Worm (Caenorhabditis elegans) whole organism, L1 larva: ENCODE data around the gene ZK1307.7.

Experiments used
- C16A3.4 ChIP-seq: fragments of 150-350 bp; optimal IDR thresholded peaks from 2 replicates; lab custom pipeline; 2014; ENCODE audit warnings: missing biosample characterization, missing genetic modification characterization
- F16B12.6 ChIP-seq: fragments of 150-350 bp; optimal IDR thresholded peaks from 2 replicates; lab custom pipeline; 2014; ENCODE audit warnings: missing biosample characterization, missing genetic modification characterization
- Y116A8C.19 ChIP-seq: sonication (generic microtip); optimal IDR thresholded peaks from 2 replicates; lab custom pipeline; 2016; ENCODE audit warnings: missing compliant biosample characterization, missing genetic modification characterization, borderline replicate concordance
- blmp-1 ChIP-seq: fragments of 150-350 bp; optimal IDR thresholded peaks from 2 replicates; lab custom pipeline; 2014; ENCODE audit warnings: missing biosample characterization, missing genetic modification characterization
- ceh-8 ChIP-seq: fragments of 200-800 bp; sonication (Bioruptor generic); optimal IDR thresholded peaks from 2 replicates; lab custom pipeline; 2018; ENCODE audit warnings: mild to moderate bottlenecking, missing genetic modification characterization, moderate library complexity, missing compliant biosample characterization
- ceh-82 ChIP-seq, 3 experiments: fragments of 150-350 bp in 1 of 3; sonication (generic microtip) in 2 of 3; optimal IDR thresholded peaks; 2 replicates each; lab custom pipeline; 2014 to 2017; ENCODE audit warnings: missing biosample characterization in 3 of 3, missing genetic modification characterization in 3 of 3
- ceh-90 ChIP-seq: sonication (generic microtip); optimal IDR thresholded peaks from 2 replicates; lab custom pipeline; 2016; ENCODE audit warnings: missing genetic modification characterization, missing compliant biosample characterization
- efl-1 ChIP-seq, 4 experiments: fragments of 150-350 bp; optimal IDR thresholded peaks in 3 of 4; peaks in 1 of 4; 1 replicate in 1 of 4; 2 replicates in 3 of 4; lab custom pipeline; 2014; ENCODE audit warnings: missing biosample characterization in 2 of 4, missing genetic modification characterization in 2 of 4, missing genetic modification reagents in 2 of 4
- efl-3 ChIP-seq: fragments of 200-800 bp; sonication (Bioruptor generic); optimal IDR thresholded peaks from 2 replicates; lab custom pipeline; 2018; ENCODE audit warnings: mild to moderate bottlenecking, missing genetic modification characterization, missing compliant biosample characterization
- egl-13 ChIP-seq: sonication (generic microtip); optimal IDR thresholded peaks from 2 replicates; lab custom pipeline; 2016; ENCODE audit warnings: missing genotype, missing genetic modification reagents, missing genetic modification characterization, missing compliant biosample characterization
- elt-2 ChIP-seq: sonication (generic microtip); optimal IDR thresholded peaks from 2 replicates; lab custom pipeline; 2016; ENCODE audit warnings: missing genetic modification characterization, mild to moderate bottlenecking, inconsistent platforms, missing compliant biosample characterization, missing genetic modification reagents
- elt-3 ChIP-seq, 6 experiments: fragments of 150-350 bp in 1 of 6; sonication (generic microtip); optimal IDR thresholded peaks; 2 replicates each; lab custom pipeline; 2017 to 2018; ENCODE audit warnings: missing biosample characterization in 6 of 6, missing genetic modification characterization in 6 of 6, inconsistent platforms in 1 of 6
- ets-5 ChIP-seq: fragments of 200-800 bp; sonication (Bioruptor generic); IDR thresholded peaks from 2 replicates; pipeline ENCODE4 v1.3.6; 2022; ENCODE audit warnings: missing genetic modification characterization, missing compliant biosample characterization
- fos-1 ChIP-seq: fragments of 150-350 bp; optimal IDR thresholded peaks from 2 replicates; lab custom pipeline; 2014; ENCODE audit warnings: missing biosample characterization, missing genetic modification characterization
- grh-1 ChIP-seq: fragments of 200-800 bp; sonication (Bioruptor generic); IDR thresholded peaks from 2 replicates; pipeline ENCODE4 v1.3.6; 2022; ENCODE audit warnings: missing genetic modification reagents, missing genetic modification characterization, missing compliant biosample characterization
- hlh-17 ChIP-seq: fragments of 200-800 bp; sonication (Bioruptor generic); optimal IDR thresholded peaks from 2 replicates; lab custom pipeline; 2018; ENCODE audit warnings: missing genetic modification characterization, mild to moderate bottlenecking, missing compliant biosample characterization, moderate library complexity, borderline replicate concordance
- hlh-4 ChIP-seq: sonication (generic microtip); optimal IDR thresholded peaks from 2 replicates; lab custom pipeline; 2016; ENCODE audit warnings: mild to moderate bottlenecking, missing genetic modification characterization, missing compliant biosample characterization
- lin-14 ChIP-seq: fragments of 200-800 bp; sonication (Bioruptor generic); optimal IDR thresholded peaks from 2 replicates; lab custom pipeline; 2018; ENCODE audit warnings: mild to moderate bottlenecking, missing genetic modification characterization, moderate library complexity, missing compliant biosample characterization
- lin-15B ChIP-seq: fragments of 150-350 bp; sonication (generic microtip); optimal IDR thresholded peaks from 3 replicates; lab custom pipeline; 2014; ENCODE audit warnings: missing biosample characterization, missing genetic modification characterization
- lin-35 ChIP-seq, 2 experiments: fragments of 150-350 bp; optimal IDR thresholded peaks; 2 replicates each; lab custom pipeline; 2014; ENCODE audit warnings: missing biosample characterization in 2 of 2, missing genetic modification characterization in 2 of 2, missing genetic modification reagents in 2 of 2
- mef-2 ChIP-seq: fragments of 150-350 bp; optimal IDR thresholded peaks from 2 replicates; lab custom pipeline; 2014; ENCODE audit warnings: missing biosample characterization, missing genetic modification characterization
- nhr-11 ChIP-seq: fragments of 150-350 bp; optimal IDR thresholded peaks from 2 replicates; lab custom pipeline; 2014; ENCODE audit warnings: missing biosample characterization, missing genetic modification characterization
- nhr-19 ChIP-seq: fragments of 200-800 bp; sonication (Bioruptor generic); conservative IDR thresholded peaks from 2 replicates; pipeline ENCODE4 v1.3.6; 2022; ENCODE audit warnings: missing genetic modification characterization, missing compliant biosample characterization
- nhr-20 ChIP-seq: sonication (generic microtip); optimal IDR thresholded peaks from 2 replicates; lab custom pipeline; 2016; ENCODE audit warnings: mild to moderate bottlenecking, missing genetic modification characterization, missing compliant biosample characterization
- nhr-237 ChIP-seq: fragments of 150-350 bp; optimal IDR thresholded peaks from 2 replicates; lab custom pipeline; 2014; ENCODE audit warnings: missing biosample characterization, missing genetic modification characterization
- nhr-28 ChIP-seq: fragments of 150-350 bp; optimal IDR thresholded peaks from 2 replicates; lab custom pipeline; 2014; ENCODE audit warnings: missing biosample characterization, missing genetic modification characterization
- nhr-71 ChIP-seq: sonication (generic microtip); optimal IDR thresholded peaks from 2 replicates; lab custom pipeline; 2016; ENCODE audit warnings: mild to moderate bottlenecking, missing genetic modification characterization, moderate library complexity, missing compliant biosample characterization
- nhr-84 ChIP-seq: sonication (generic microtip); optimal IDR thresholded peaks from 2 replicates; lab custom pipeline; 2017; ENCODE audit warnings: missing biosample characterization, missing genetic modification characterization
- nhr-85 ChIP-seq: sonication (generic microtip); peaks from one replicate; lab custom pipeline; 2016; ENCODE audit warnings: missing genetic modification characterization, inconsistent platforms, missing compliant biosample characterization
- nhr-90 ChIP-seq: sonication (generic microtip); optimal IDR thresholded peaks from 2 replicates; lab custom pipeline; 2016; ENCODE audit warnings: mild to moderate bottlenecking, missing genetic modification characterization, missing compliant biosample characterization; ENCODE audit not compliant: poor library complexity
- pag-3 ChIP-seq: sonication (generic microtip); optimal IDR thresholded peaks from 2 replicates; lab custom pipeline; 2017; ENCODE audit warnings: missing genetic modification characterization, mild to moderate bottlenecking, missing compliant biosample characterization, antibody characterized with exemption, borderline replicate concordance; ENCODE audit not compliant: insufficient read depth
- pax-3 ChIP-seq: fragments of 200-800 bp; sonication (Bioruptor generic); optimal IDR thresholded peaks from 2 replicates; lab custom pipeline; 2018; ENCODE audit warnings: mild to moderate bottlenecking, missing genetic modification characterization, moderate library complexity, missing compliant biosample characterization
- rnt-1 ChIP-seq: sonication (generic microtip); optimal IDR thresholded peaks from 2 replicates; lab custom pipeline; 2016; ENCODE audit warnings: mild to moderate bottlenecking, missing genetic modification characterization, moderate library complexity, missing compliant biosample characterization
- skn-1 ChIP-seq: fragments of 150-350 bp; optimal IDR thresholded peaks from 2 replicates; lab custom pipeline; 2014; ENCODE audit warnings: missing biosample characterization, missing genetic modification characterization
- snpc-4 ChIP-seq: fragments of 150-350 bp; optimal IDR thresholded peaks from 2 replicates; lab custom pipeline; 2014; ENCODE audit warnings: missing biosample characterization, missing genetic modification characterization
- snu-23 ChIP-seq: sonication (generic microtip); optimal IDR thresholded peaks from 2 replicates; lab custom pipeline; 2016; ENCODE audit warnings: missing genetic modification characterization, missing compliant biosample characterization
- sox-4 ChIP-seq: sonication (generic microtip); optimal IDR thresholded peaks from 2 replicates; lab custom pipeline; 2016; ENCODE audit warnings: missing genetic modification characterization, missing compliant biosample characterization
- sptf-1 ChIP-seq: fragments of 150-350 bp; optimal IDR thresholded peaks from 2 replicates; lab custom pipeline; 2014; ENCODE audit warnings: missing biosample characterization, missing genetic modification characterization
- sup-37 ChIP-seq: fragments of 200-800 bp; sonication (Bioruptor generic); optimal IDR thresholded peaks from 2 replicates; lab custom pipeline; 2018; ENCODE audit warnings: mild to moderate bottlenecking, missing genetic modification characterization, missing compliant biosample characterization
- tbx-2 ChIP-seq: sonication (generic microtip); optimal IDR thresholded peaks from 2 replicates; lab custom pipeline; 2016; ENCODE audit warnings: missing genetic modification characterization, missing compliant biosample characterization
- unc-130 ChIP-seq: fragments of 150-350 bp; optimal IDR thresholded peaks from 2 replicates; lab custom pipeline; 2017; ENCODE audit warnings: missing biosample characterization, missing genetic modification characterization, inconsistent platforms
- unc-30 ChIP-seq: sonication (generic microtip); optimal IDR thresholded peaks from 2 replicates; lab custom pipeline; 2017; ENCODE audit warnings: missing biosample characterization, missing genetic modification characterization
- unc-86 ChIP-seq: sonication (generic microtip); optimal IDR thresholded peaks from 2 replicates; lab custom pipeline; 2016; ENCODE audit warnings: missing genetic modification characterization, missing compliant biosample characterization
- zag-1 ChIP-seq: fragments of 150-350 bp; optimal IDR thresholded peaks from 2 replicates; lab custom pipeline; 2014; ENCODE audit warnings: missing biosample characterization, missing genetic modification characterization
- ztf-4 ChIP-seq: fragments of 150-350 bp; optimal IDR thresholded peaks from 2 replicates; lab custom pipeline; 2014; ENCODE audit warnings: missing biosample characterization, missing genetic modification characterization

ZK1307.7 gene

DNA sequence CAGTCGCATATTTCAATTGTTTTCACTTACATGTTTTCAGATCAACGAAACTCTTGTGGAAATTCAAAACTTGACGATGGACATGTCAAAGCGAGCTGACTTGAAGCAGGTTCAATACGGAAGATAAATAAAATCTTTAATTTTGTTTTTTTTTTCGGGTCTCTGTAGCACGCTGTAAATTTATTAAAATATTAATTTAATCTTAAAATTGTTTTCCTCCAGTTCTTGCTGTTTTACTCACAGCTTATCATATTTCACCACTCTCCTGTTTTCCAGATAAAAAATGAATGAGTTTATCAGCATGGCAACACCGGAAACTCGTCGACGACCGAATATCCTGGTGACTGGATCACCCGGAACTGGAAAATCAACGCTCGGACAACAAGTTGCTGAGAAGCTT is 40.0 kb upstream of the ZK1307.7 start, which contains the start of gene E02H1.6:
E02H1.6 (plus strand) TSS at position 301 of the 400 bp plus-strand sequence.
- TF ChIP-seq ets-5 (no peak), egl-13 (no peak), blmp-1 (tag; lab: Kevin White, UChicago) (no peak), sptf-1 (tag; lab: Kevin White, UChicago) (no peak), ceh-90 (tag; lab: Kevin White, UChicago) (no peak), sox-4 (no peak)

DNA sequence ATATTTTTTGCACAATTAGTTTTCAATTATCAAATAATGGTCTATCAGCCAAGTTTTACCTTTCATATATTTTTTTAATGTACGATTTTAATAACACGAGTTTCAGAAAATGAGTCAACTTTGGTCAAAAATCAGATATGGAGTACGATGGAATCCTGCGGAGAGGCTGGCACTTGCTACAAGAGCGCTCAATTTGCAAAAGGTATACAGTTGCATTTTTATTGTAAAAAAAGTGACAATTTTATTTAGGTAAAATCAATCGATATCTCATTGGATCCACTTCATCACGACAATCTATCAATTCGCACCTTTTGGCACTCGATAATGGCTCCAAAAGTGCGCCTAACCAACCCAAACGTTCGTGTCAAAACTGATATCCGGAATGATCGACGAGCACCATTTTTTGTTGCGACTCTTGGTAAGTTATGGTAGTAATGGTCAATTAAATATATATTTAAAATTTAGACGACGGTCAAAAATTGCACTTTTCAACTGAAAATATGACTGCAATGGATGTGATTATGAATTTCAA is 38.8 kb upstream of the ZK1307.7 start, which contains the start of gene mrpl-53:
mrpl-53 (plus strand) TSS at position 107 of the 532 bp plus-strand sequence.
- TF ChIP-seq snu-23 (GFP tag; lab: Kevin White, UChicago) = no peak
- no peak for TF ChIP-seq nhr-85 (tag; lab: Kevin White, UChicago)
- TF ChIP-seq sup-37 (GFP tag; lab: Kevin White, UChicago) = no peak
- no peak for TF ChIP-seq sox-4
- no peak for TF ChIP-seq efl-3 (GFP tag; lab: Kevin White, UChicago)
- no peak for TF ChIP-seq ceh-82 (tag; optimal IDR thresholded peaks at IDR 0.05; lab: Kevin White, UChicago)
- TF ChIP-seq nhr-20 (tag; lab: Kevin White, UChicago) = no peak
- TF ChIP-seq C16A3.4 (tag; lab: Kevin White, UChicago) = no peak
- TF ChIP-seq skn-1 (tag; lab: Kevin White, UChicago) = no peak
- TF ChIP-seq unc-86 = no peak
- TF ChIP-seq nhr-84 (tag; lab: Kevin White, UChicago) = no peak
- no peak for TF ChIP-seq egl-13
- TF ChIP-seq hlh-17 (GFP tag; lab: Kevin White, UChicago) = no peak
- TF ChIP-seq lin-14 (GFP tag; lab: Kevin White, UChicago) = no peak
- no peak for TF ChIP-seq unc-30 (tag; lab: Kevin White, UChicago)
- no peak for TF ChIP-seq rnt-1
- TF ChIP-seq elt-2 (tag; lab: Kevin White, UChicago) = no peak
- TF ChIP-seq snpc-4 (tag; lab: Kevin White, UChicago) = no peak
- no peak for TF ChIP-seq lin-15B
- no peak for TF ChIP-seq hlh-4 (tag; lab: Kevin White, UChicago)
- no peak for TF ChIP-seq mef-2 (tag; lab: Kevin White, UChicago)
- no peak for TF ChIP-seq fos-1 (tag; lab: Kevin White, UChicago)
- TF ChIP-seq blmp-1 (tag; lab: Kevin White, UChicago) = no peak
- TF ChIP-seq pax-3 (tag; lab: Kevin White, UChicago) = no peak
- TF ChIP-seq efl-1 (optimal IDR thresholded peaks at IDR 0.05; lab: Kevin White, UChicago) = no peak
- peak in 1 of 2 experiments; percentile 66 for TF ChIP-seq efl-1 (GFP tag; optimal IDR thresholded peaks at IDR 0.05 in 1 of 2; lab: Kevin White, UChicago)
- TF ChIP-seq nhr-90 = peak; percentile 52
- TF ChIP-seq ceh-8 (GFP tag; lab: Kevin White, UChicago) = no peak
- TF ChIP-seq lin-35 (GFP tag; optimal IDR thresholded peaks at IDR 0.05; lab: Kevin White, UChicago) = peak in 1 of 2 experiments; percentile 1
- no peak for TF ChIP-seq tbx-2 (tag; lab: Kevin White, UChicago)
- no peak for TF ChIP-seq Y116A8C.19 (tag; lab: Kevin White, UChicago)
- TF ChIP-seq elt-3 (tag; optimal IDR thresholded peaks at IDR 0.05; lab: Kevin White, UChicago) = no peak
- peak; percentile 29 for TF ChIP-seq nhr-71 (tag; lab: Kevin White, UChicago)
- no peak for TF ChIP-seq nhr-237 (tag; lab: Kevin White, UChicago)
- no peak for TF ChIP-seq unc-130 (tag; lab: Kevin White, UChicago)

DNA sequence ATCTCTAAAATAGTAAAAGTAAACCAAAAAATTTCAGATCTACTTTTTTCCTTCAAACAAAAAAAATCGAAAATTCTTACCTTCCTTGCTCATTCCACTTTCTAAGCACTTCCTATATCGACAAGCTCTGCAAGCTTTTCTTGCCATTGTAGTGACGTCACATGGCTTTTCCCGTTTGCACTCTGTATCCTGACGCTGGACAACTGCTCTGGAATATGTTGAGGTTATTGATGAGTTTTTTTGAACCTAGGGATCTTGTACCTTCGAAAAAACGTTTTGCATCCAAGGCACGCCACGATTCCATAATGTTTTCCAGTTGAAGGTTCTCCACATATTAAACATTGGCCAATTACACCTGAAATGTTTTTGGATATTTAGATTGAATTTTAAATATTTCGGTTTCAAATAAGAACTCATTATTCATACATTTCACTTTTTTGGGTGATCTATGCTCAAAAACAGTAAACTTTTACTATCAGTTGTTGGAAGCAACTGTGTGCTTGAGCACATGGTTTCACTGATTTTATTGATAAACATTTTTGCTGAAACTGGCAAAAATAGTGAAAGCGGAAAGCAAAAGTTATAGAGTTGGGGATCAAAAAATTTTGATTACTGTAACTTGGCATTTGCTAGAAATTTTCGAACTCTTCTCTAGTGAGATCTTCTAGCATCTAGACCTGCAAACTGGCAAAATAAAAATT is 36.2 kb upstream of the ZK1307.7 start:
- TF ChIP-seq nhr-237 (tag; lab: Kevin White, UChicago) (no peak), nhr-84 (tag; lab: Kevin White, UChicago) (no peak), snpc-4 (tag; lab: Kevin White, UChicago) (no peak), pag-3 (tag; lab: Kevin White, UChicago) (no peak), zag-1 (tag; lab: Kevin White, UChicago) (no peak), lin-35 (GFP tag; optimal IDR thresholded peaks at IDR 0.05; lab: Kevin White, UChicago) (peak in 1 of 2 experiments; percentile 11), ztf-4 (tag; lab: Kevin White, UChicago) (peak; percentile 36), nhr-11 (tag; lab: Kevin White, UChicago) (peak; percentile 46), grh-1 (GFP tag; lab: Robert Waterston, UW) (no peak), F16B12.6 (tag; lab: Kevin White, UChicago) (no peak), elt-2 (tag; lab: Kevin White, UChicago) (peak; percentile 43), nhr-19 (GFP tag; lab: Robert Waterston, UW) (peak; percentile 35), lin-14 (GFP tag; lab: Kevin White, UChicago) (peak; percentile 25), nhr-28 (tag; lab: Kevin White, UChicago) (no peak), rnt-1 (peak; percentile 59), efl-1 (optimal IDR thresholded peaks at IDR 0.05; lab: Kevin White, UChicago) (no peak), efl-1 (GFP tag; optimal IDR thresholded peaks at IDR 0.05 in 1 of 2; lab: Kevin White, UChicago) (peak in 1 of 2 experiments; percentile 37), nhr-20 (tag; lab: Kevin White, UChicago) (no peak), snu-23 (GFP tag; lab: Kevin White, UChicago) (peak; percentile 9), sptf-1 (tag; lab: Kevin White, UChicago) (no peak)
